Fruit fly (Drosophila melanogaster): ENCODE data around the gene CG4611.

Gene CG4611

DNA sequence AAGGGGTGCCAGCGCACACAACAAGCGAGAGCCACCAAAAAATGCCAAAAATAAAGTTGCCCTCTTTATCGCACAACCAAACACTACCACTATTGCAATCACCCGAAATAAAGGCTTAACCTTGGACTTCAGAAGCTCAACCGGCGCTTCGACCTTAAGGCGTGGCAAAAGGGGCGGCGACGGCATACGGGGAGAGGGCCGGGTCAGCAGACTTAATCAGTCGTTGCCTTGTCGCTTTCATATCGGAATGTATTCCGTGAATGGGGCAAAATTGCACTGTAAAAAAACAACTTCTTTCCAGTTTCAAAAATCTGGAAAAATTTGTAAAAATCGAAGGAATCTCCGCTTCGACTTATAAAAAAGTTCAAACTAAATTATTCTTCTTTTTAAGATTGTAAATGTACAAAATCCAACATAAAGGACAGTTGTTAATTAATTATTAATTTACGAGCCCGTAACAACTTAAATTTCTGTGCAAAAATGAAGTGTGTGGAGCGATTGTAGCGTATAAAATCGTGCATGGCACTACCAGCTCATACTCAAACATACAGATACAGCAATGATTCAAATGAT lies 46.9 kb downstream of the CG4611 start (continued):
- TF ChIP-seq vri (GFP tag; optimal IDR thresholded peaks at IDR 0.05) (peak; percentile 35), CG6276 (GFP tag; optimal IDR thresholded peaks at IDR 0.05) (no peak), Hr38 (GFP tag; optimal IDR thresholded peaks at IDR 0.05) (no peak), cyc (GFP tag; optimal IDR thresholded peaks at IDR 0.05) (peak; percentile 33), CG3919 (GFP tag; optimal IDR thresholded peaks at IDR 0.05) (peak; percentile 49), CG10669 (GFP tag; optimal IDR thresholded peaks at IDR 0.05) (peak; percentile 25), acj6 (GFP tag; optimal IDR thresholded peaks at IDR 0.05) (peak; percentile 66), CG6854 (GFP tag; optimal IDR thresholded peaks at IDR 0.05) (no peak), Ets96B (tag; optimal IDR thresholded peaks at IDR 0.05) (peak; percentile 33), Sox14 (GFP tag; optimal IDR thresholded peaks at IDR 0.05) (peak; percentile 27), Blimp-1 (GFP tag; optimal IDR thresholded peaks at IDR 0.05) (no peak), CG34406 (GFP tag; optimal IDR thresholded peaks at IDR 0.05) (peak; percentile 54), topi (GFP tag; optimal IDR thresholded peaks at IDR 0.05) (peak; percentile 62), CG1621 (tag; optimal IDR thresholded peaks at IDR 0.05) (no peak), Lpt (GFP tag; optimal IDR thresholded peaks at IDR 0.05) (no peak), CG8119 (GFP tag; IDR thresholded peaks at IDR 0.05) (0 out of 3 replicates have a peak, but pooled peaks have one; percentile 25), CG16779 (tag; optimal IDR thresholded peaks at IDR 0.05) (no peak), Eip93F (GFP tag; optimal IDR thresholded peaks at IDR 0.05) (no peak), CG8319 (GFP tag; optimal IDR thresholded peaks at IDR 0.05) (peak; percentile 14)

DNA sequence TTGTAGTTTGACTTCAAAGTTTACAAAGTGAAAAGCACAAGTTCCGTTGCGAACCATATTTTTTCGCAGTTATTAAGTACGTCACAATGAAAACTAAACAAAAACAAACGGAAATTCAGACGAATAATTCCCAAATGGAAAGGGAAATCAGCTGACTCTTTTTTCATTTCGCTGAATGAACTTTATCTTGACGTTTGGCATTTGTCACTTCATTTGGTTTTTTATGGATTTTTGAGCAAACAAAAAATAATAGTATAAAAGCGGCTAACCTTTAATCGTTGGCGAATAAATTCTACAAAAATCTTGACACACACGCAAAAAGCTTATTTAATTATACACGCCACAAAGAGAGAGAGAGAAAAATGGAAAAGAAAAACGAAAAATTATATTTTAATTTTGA lies 47.5 kb downstream of the CG4611 start:
- no peak for TF ChIP-seq topi (GFP tag; optimal IDR thresholded peaks at IDR 0.05)
- no peak for TF ChIP-seq Met (GFP tag; optimal IDR thresholded peaks at IDR 0.05)
- no peak for TF ChIP-seq CG6276 (GFP tag; optimal IDR thresholded peaks at IDR 0.05)
- no peak for TF ChIP-seq CG6808 (GFP tag; optimal IDR thresholded peaks at IDR 0.05)
- no peak for TF ChIP-seq CG8319 (GFP tag; optimal IDR thresholded peaks at IDR 0.05)
- TF ChIP-seq acj6 (GFP tag; optimal IDR thresholded peaks at IDR 0.05): no peak
- TF ChIP-seq CG8119 (GFP tag; IDR thresholded peaks at IDR 0.05): no peak
- no peak for TF ChIP-seq CG6163 (GFP tag; IDR thresholded peaks at IDR 0.05)
- TF ChIP-seq Sox14 (GFP tag; optimal IDR thresholded peaks at IDR 0.05): no peak
- TF ChIP-seq pdm3 (GFP tag; optimal IDR thresholded peaks at IDR 0.05): no peak
- no peak for TF ChIP-seq Hr39 (GFP tag; optimal IDR thresholded peaks at IDR 0.05)
- no peak for TF ChIP-seq CG1621 (tag; optimal IDR thresholded peaks at IDR 0.05)
- no peak for TF ChIP-seq Lpt (GFP tag; optimal IDR thresholded peaks at IDR 0.05)
- TF ChIP-seq Ets96B (tag; optimal IDR thresholded peaks at IDR 0.05): no peak

DNA sequence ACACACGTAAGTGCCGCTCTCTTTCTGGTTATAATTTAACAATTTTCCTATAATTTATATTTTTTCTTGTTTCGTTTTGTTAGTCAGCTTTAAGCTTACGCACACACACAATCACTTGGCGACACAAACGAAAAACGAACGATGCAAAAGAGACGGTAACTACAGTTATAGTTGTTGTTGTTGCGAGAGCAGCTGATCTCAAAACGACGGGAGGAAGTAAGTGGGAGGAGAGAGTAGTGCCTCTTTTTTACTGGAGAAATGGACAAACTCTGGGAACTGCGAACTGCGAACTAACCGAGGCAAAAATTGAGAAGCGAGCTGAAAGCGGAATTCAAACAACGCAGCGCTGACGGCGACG lies 48.3 kb downstream of the CG4611 start:
- TF ChIP-seq CG7368 (GFP tag; optimal IDR thresholded peaks at IDR 0.05): no peak
- TF ChIP-seq CG3919 (GFP tag; optimal IDR thresholded peaks at IDR 0.05): peak; percentile 8
- TF ChIP-seq CG8632 (GFP tag; optimal IDR thresholded peaks at IDR 0.05): no peak
- TF ChIP-seq CG9139 (GFP tag; optimal IDR thresholded peaks at IDR 0.05): no peak
- TF ChIP-seq fkh (GFP tag; optimal IDR thresholded peaks at IDR 0.05): no peak
- TF ChIP-seq CG10631 (GFP tag; optimal IDR thresholded peaks at IDR 0.05): no peak
- no peak for TF ChIP-seq lz (GFP tag; optimal IDR thresholded peaks at IDR 0.05)
- no peak for TF ChIP-seq CG3032 (tag; optimal IDR thresholded peaks at IDR 0.05)
- peak; percentile 10 for TF ChIP-seq achi (GFP tag; optimal IDR thresholded peaks at IDR 0.05)
- TF ChIP-seq Hr38 (GFP tag; optimal IDR thresholded peaks at IDR 0.05): no peak
- TF ChIP-seq net (GFP tag; optimal IDR thresholded peaks at IDR 0.05): peak; percentile 13
- no peak for TF ChIP-seq CG10669 (GFP tag; optimal IDR thresholded peaks at IDR 0.05)
- 0 out of 3 replicates have a peak, but pooled peaks have one; percentile 7 for TF ChIP-seq eg (GFP tag; IDR thresholded peaks at IDR 0.05)
- peak; percentile 15 for TF ChIP-seq Sox14 (GFP tag; optimal IDR thresholded peaks at IDR 0.05)
- no peak for TF ChIP-seq Met (GFP tag; optimal IDR thresholded peaks at IDR 0.05)
- TF ChIP-seq svp (GFP tag): no peak
- TF ChIP-seq Eip78C (GFP tag): peak; percentile 65
- peak; percentile 39 for TF ChIP-seq Eip93F (GFP tag; optimal IDR thresholded peaks at IDR 0.05)
- TF ChIP-seq Gug (GFP tag; IDR thresholded peaks at IDR 0.05): no peak
- TF ChIP-seq CG11294 (GFP tag; IDR thresholded peaks at IDR 0.05): no peak
- TF ChIP-seq CG15336 (GFP tag; IDR thresholded peaks at IDR 0.05): no peak
- TF ChIP-seq CG6163 (GFP tag; IDR thresholded peaks at IDR 0.05): peak; percentile 34; the same call in 2 of the 3 replicates
